Fruit fly (Drosophila melanogaster): ENCODE data around the gene Tango6.
A peak's percentile ranks its signal among the peaks of the same experiment; 100 is the strongest.

The Tango6 gene

DNA sequence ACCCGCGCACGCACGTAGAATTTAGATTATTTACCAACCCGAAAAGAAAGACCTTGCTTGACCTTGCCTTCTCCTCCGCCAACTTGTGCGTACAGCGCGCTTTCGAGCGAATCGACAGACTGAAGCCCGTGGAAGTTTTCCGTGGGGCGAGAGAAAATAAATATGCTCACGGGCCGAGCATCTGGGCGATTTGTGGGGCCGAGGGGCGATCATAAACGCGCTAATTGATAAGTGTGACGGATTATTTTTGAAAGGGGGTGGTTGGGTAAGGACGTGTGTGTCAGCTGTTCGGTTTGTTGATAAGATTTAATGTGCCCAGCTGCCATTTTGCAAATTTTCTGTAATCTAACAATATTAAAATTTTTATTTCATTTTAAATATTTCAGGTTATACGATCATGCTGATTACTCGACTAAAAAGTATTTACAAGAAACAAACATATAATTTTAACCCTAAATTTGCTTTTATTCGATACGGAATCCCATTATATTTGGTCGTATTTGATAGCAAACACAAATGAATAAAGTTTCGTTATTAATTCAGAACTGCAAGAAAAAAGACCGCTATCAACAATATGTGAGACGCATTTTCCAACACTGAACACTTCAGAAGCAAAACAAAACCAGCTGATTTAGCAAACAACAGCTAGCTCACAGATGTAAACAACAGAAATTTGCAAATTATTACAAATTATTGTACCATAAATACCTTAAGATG, 5.4 kb downstream of the Tango6 start, which contains the start of the genes L2HGDH and CG10431 (continued):
- TF ChIP-seq lbe (GFP tag; optimal IDR thresholded peaks at IDR 0.05) (peak; percentile 77), CG2875 (GFP tag; optimal IDR thresholded peaks at IDR 0.05) (peak; percentile 27), bcd (GFP tag; optimal IDR thresholded peaks at IDR 0.05) (peak; percentile 52), CG7786 (GFP tag; optimal IDR thresholded peaks at IDR 0.05) (peak; percentile 14), gcm (GFP tag; optimal IDR thresholded peaks at IDR 0.05) (peak; percentile 36), sd (tag; optimal IDR thresholded peaks at IDR 0.05) (peak; percentile 62), CG30431 (GFP tag; optimal IDR thresholded peaks at IDR 0.05) (no peak), CG34224 (GFP tag; IDR thresholded peaks at IDR 0.05; ENCODE audit: partially characterized antibody) (no peak; the same call in 2 of the 3 replicates), CG30020 (tag; optimal IDR thresholded peaks at IDR 0.05) (peak; percentile 60), gro (GFP tag; optimal IDR thresholded peaks at IDR 0.05) (peak; percentile 46), Dll (GFP tag; IDR thresholded peaks at IDR 0.05; ENCODE audit: partially characterized antibody) (peak; percentile 38; the same call in 1 of the 4 replicates), rib (GFP tag; IDR thresholded peaks at IDR 0.05) (no peak), emc (GFP tag; optimal IDR thresholded peaks at IDR 0.05) (no peak), CG2712 (tag; optimal IDR thresholded peaks at IDR 0.05) (peak; percentile 77), Atf3 (GFP tag; optimal IDR thresholded peaks at IDR 0.05) (no peak), lov (optimal IDR thresholded peaks at IDR 0.05) (no peak), lov (GFP tag; IDR thresholded peaks at IDR 0.05) (no peak), CG5245 (GFP tag; optimal IDR thresholded peaks at IDR 0.05) (no peak), Hsf (GFP tag; optimal IDR thresholded peaks at IDR 0.05) (peak; percentile 59), CG2889 (GFP tag; IDR thresholded peaks at IDR 0.05) (no peak), CG4328 (GFP tag; optimal IDR thresholded peaks at IDR 0.05) (peak; percentile 56), CG3838 (GFP tag; optimal IDR thresholded peaks at IDR 0.05) (peak; percentile 7), CG13424 (tag; optimal IDR thresholded peaks at IDR 0.05) (peak; percentile 75), CG2116 (GFP tag; optimal IDR thresholded peaks at IDR 0.05) (peak; percentile 72), CG16863 (GFP tag; optimal IDR thresholded peaks at IDR 0.05) (no peak), pb (GFP tag; optimal IDR thresholded peaks at IDR 0.05) (no peak), yki (optimal IDR thresholded peaks at IDR 0.05) (no peak), so (GFP tag; IDR thresholded peaks at IDR 0.05) (0 out of 3 replicates have a peak, but pooled peaks have one; percentile 32), CG2120 (GFP tag; optimal IDR thresholded peaks at IDR 0.05) (peak; percentile 77), Elba2 (GFP tag; optimal IDR thresholded peaks at IDR 0.05) (no peak), CG13894 (tag; optimal IDR thresholded peaks at IDR 0.05) (peak; percentile 67), Pdp1 (GFP tag; optimal IDR thresholded peaks at IDR 0.05) (peak; percentile 38 to 76), pita (GFP tag; optimal IDR thresholded peaks at IDR 0.05) (no peak), gem (tag; optimal IDR thresholded peaks at IDR 0.05) (peak; percentile 79), CG3847 (GFP tag; IDR thresholded peaks at IDR 0.05) (peak; percentile 64), CG13624 (GFP tag; optimal IDR thresholded peaks at IDR 0.05) (no peak), Bgb (GFP tag; IDR thresholded peaks at IDR 0.05; ENCODE audit: partially characterized antibody) (peak; percentile 30; the same call in 1 of the 2 replicates), CG11398 (GFP tag; optimal IDR thresholded peaks at IDR 0.05) (no peak), CG16813 (GFP tag; IDR thresholded peaks at IDR 0.05; ENCODE audit: partially characterized antibody) (no peak; the same call in 2 of the 3 replicates), CG10321 (GFP tag; IDR thresholded peaks at IDR 0.05) (no peak), CG17802 (tag; optimal IDR thresholded peaks at IDR 0.05) (no peak), CG10565 (GFP tag; optimal IDR thresholded peaks at IDR 0.05) (no peak), mam (GFP tag; optimal IDR thresholded peaks at IDR 0.05) (peak; percentile 21), Spps (tag; optimal IDR thresholded peaks at IDR 0.05) (peak; percentile 23), NFAT (GFP tag; IDR thresholded peaks at IDR 0.05) (peak; percentile 94), Hmx (GFP tag; optimal IDR thresholded peaks at IDR 0.05) (peak; percentile 61), CG8388 (GFP tag; optimal IDR thresholded peaks at IDR 0.05) (peak; percentile 43), tio (GFP tag; optimal IDR thresholded peaks at IDR 0.05) (peak; percentile 40), sim (GFP tag; IDR thresholded peaks at IDR 0.05) (peak; percentile 14; the same call in 1 of the 2 replicates), pros (GFP tag; optimal IDR thresholded peaks at IDR 0.05) (peak; percentile 88)
